Fruit fly (Drosophila melanogaster): ENCODE measurements around the gene Ubc2.

Ubc2 gene

dm6 chr2L:10748218-10748617 lies 19.6 kb downstream of the Ubc2 start (continued):
- TF ChIP-seq CG6792 (GFP tag; optimal IDR thresholded peaks at IDR 0.05) (no peak), CG6163 (GFP tag; IDR thresholded peaks at IDR 0.05) (peak; percentile 65; the same call in 1 of the 3 replicates), Met (GFP tag; optimal IDR thresholded peaks at IDR 0.05) (no peak), fd59A (GFP tag; optimal IDR thresholded peaks at IDR 0.05) (no peak), CG11294 (GFP tag; IDR thresholded peaks at IDR 0.05) (0 out of 2 replicates have a peak, but pooled peaks have one; percentile 9), Eip75B (GFP tag; optimal IDR thresholded peaks at IDR 0.05) (no peak), fkh (GFP tag; optimal IDR thresholded peaks at IDR 0.05) (no peak), svp (GFP tag) (peak; percentile 66), Gug (GFP tag; IDR thresholded peaks at IDR 0.05) (peak; percentile 39), Ets21C (GFP tag; optimal IDR thresholded peaks at IDR 0.05) (no peak), cyc (GFP tag; optimal IDR thresholded peaks at IDR 0.05) (peak; percentile 21), Ets96B (tag; optimal IDR thresholded peaks at IDR 0.05) (no peak), Sox102F (GFP tag; optimal IDR thresholded peaks at IDR 0.05) (no peak), CG16779 (tag; optimal IDR thresholded peaks at IDR 0.05) (no peak), lz (GFP tag; optimal IDR thresholded peaks at IDR 0.05) (peak; percentile 7), CG3919 (GFP tag; optimal IDR thresholded peaks at IDR 0.05) (peak; percentile 48), vri (GFP tag; optimal IDR thresholded peaks at IDR 0.05) (no peak), CG32006 (GFP tag; optimal IDR thresholded peaks at IDR 0.05) (peak; percentile 62), CG10631 (GFP tag; optimal IDR thresholded peaks at IDR 0.05) (no peak), CG11762 (GFP tag; optimal IDR thresholded peaks at IDR 0.05; ENCODE audit: insufficient read depth) (peak; percentile 22), pdm3 (GFP tag; optimal IDR thresholded peaks at IDR 0.05) (no peak), CG4318 (GFP tag; optimal IDR thresholded peaks at IDR 0.05) (no peak), net (GFP tag; optimal IDR thresholded peaks at IDR 0.05) (peak; percentile 56), spab (GFP tag; optimal IDR thresholded peaks at IDR 0.05) (no peak), Smox (GFP tag; optimal IDR thresholded peaks at IDR 0.05) (no peak)

- no peak for TF ChIP-seq acj6 (GFP tag; optimal IDR thresholded peaks at IDR 0.05)
- no peak for TF ChIP-seq OdsH (GFP tag; optimal IDR thresholded peaks at IDR 0.05)
- TF ChIP-seq CG6808 (GFP tag; optimal IDR thresholded peaks at IDR 0.05): no peak
- TF ChIP-seq svp (GFP tag): no peak
- TF ChIP-seq CG10631 (GFP tag; optimal IDR thresholded peaks at IDR 0.05): no peak
- no peak for TF ChIP-seq Ets96B (tag; optimal IDR thresholded peaks at IDR 0.05)
- TF ChIP-seq Gug (GFP tag; IDR thresholded peaks at IDR 0.05): no peak
- TF ChIP-seq Eip93F (GFP tag; optimal IDR thresholded peaks at IDR 0.05): no peak
- TF ChIP-seq fd59A (GFP tag; optimal IDR thresholded peaks at IDR 0.05): no peak
- no peak for TF ChIP-seq dac (GFP tag; optimal IDR thresholded peaks at IDR 0.05)
- no peak for TF ChIP-seq Lpt (GFP tag; optimal IDR thresholded peaks at IDR 0.05)
- TF ChIP-seq vri (GFP tag; optimal IDR thresholded peaks at IDR 0.05): no peak
- TF ChIP-seq CG8119 (GFP tag; IDR thresholded peaks at IDR 0.05): no peak
- no peak for TF ChIP-seq dsx (GFP tag; optimal IDR thresholded peaks at IDR 0.05; ENCODE audit: poor library complexity, severe bottlenecking)
Measured at dm6 chr2L:10743714-10744113, 24.1 kb downstream of the Ubc2 start, which contains the start of gene CG6729. CG6729 (minus strand) TSS chr2L:10743935.

- TF ChIP-seq fkh (GFP tag; optimal IDR thresholded peaks at IDR 0.05): peak; percentile 77
- TF ChIP-seq CG6854 (GFP tag; optimal IDR thresholded peaks at IDR 0.05): no peak
- no peak for TF ChIP-seq dac (GFP tag; optimal IDR thresholded peaks at IDR 0.05)
- peak; percentile 79 for TF ChIP-seq CG6163 (GFP tag; IDR thresholded peaks at IDR 0.05)
- no peak for TF ChIP-seq svp (GFP tag)
- no peak for TF ChIP-seq salr (GFP tag; optimal IDR thresholded peaks at IDR 0.05)
- no peak for TF ChIP-seq Blimp-1 (GFP tag; optimal IDR thresholded peaks at IDR 0.05)
- TF ChIP-seq vri (GFP tag; optimal IDR thresholded peaks at IDR 0.05): no peak
- TF ChIP-seq CG8119 (GFP tag; IDR thresholded peaks at IDR 0.05): 0 out of 3 replicates have a peak, but pooled peaks have one; percentile 12
- peak; percentile 32 for TF ChIP-seq CG11902 (GFP tag; optimal IDR thresholded peaks at IDR 0.05)
- no peak for TF ChIP-seq ss (GFP tag; optimal IDR thresholded peaks at IDR 0.05)
- peak; percentile 48 for TF ChIP-seq CG34406 (GFP tag; optimal IDR thresholded peaks at IDR 0.05)
- no peak for TF ChIP-seq CG6276 (GFP tag; optimal IDR thresholded peaks at IDR 0.05)
- TF ChIP-seq Sox102F (GFP tag; optimal IDR thresholded peaks at IDR 0.05): no peak
- no peak for TF ChIP-seq topi (GFP tag; optimal IDR thresholded peaks at IDR 0.05)
- peak; percentile 70 for TF ChIP-seq cyc (GFP tag; optimal IDR thresholded peaks at IDR 0.05)
- peak; percentile 86 for TF ChIP-seq CG3919 (GFP tag; optimal IDR thresholded peaks at IDR 0.05)
- peak; percentile 82 for TF ChIP-seq esn (GFP tag; optimal IDR thresholded peaks at IDR 0.05)
- no peak for TF ChIP-seq CG8319 (GFP tag; optimal IDR thresholded peaks at IDR 0.05)
- peak; percentile 73 for TF ChIP-seq Hr39 (GFP tag; optimal IDR thresholded peaks at IDR 0.05)
- TF ChIP-seq CG9139 (GFP tag; optimal IDR thresholded peaks at IDR 0.05): no peak
- TF ChIP-seq CG11294 (GFP tag; IDR thresholded peaks at IDR 0.05): peak; percentile 21; the same call in 1 of the 2 replicates
- peak; percentile 39 for TF ChIP-seq CG6792 (GFP tag; optimal IDR thresholded peaks at IDR 0.05)
- no peak for TF ChIP-seq spab (GFP tag; optimal IDR thresholded peaks at IDR 0.05)
- no peak for TF ChIP-seq Lpt (GFP tag; optimal IDR thresholded peaks at IDR 0.05)
Measured at dm6 chr2L:10736993-10737756, 30.6 kb downstream of the Ubc2 start, which contains the start of the genes Vha16-5 and CG12299. Vha16-5 (minus strand) TSS chr2L:10737043. CG12299 (plus strand) TSS chr2L:10737345.
